Worm (Caenorhabditis elegans): ENCODE results near the gene abl-1.

DNA sequence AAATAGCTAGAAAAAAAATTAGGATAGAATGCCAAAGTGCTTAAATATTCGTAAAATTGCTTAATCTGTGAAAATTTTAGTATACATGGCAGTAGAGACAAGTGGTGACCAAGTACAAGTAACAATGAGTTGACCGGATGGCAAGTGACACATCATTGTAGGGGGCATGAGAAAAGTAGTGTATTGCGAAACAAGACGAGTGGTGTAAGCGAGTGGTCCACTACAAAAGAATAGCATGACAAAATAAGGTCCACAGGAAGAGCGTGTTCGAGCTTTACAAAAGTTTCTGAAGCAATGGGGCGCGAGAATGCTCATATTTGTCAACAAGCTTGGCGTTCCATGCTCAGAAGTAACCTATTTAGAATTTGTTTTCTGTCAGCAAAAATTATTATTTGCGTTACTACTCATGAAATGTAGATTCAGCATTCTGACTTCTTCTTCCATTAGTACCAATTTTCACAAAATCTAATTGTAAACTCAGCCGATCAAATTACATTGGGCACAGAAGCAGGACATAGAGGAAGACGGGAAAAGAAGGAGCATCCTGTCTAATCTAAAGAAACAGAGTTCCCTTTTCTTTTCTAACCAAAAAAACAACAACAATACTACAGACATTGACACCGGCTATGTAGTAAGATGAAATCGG is 4.3 kb downstream of the abl-1 start:
- TF ChIP-seq him-1 (tag; optimal IDR thresholded peaks at IDR 0.05) (no peak), W03F9.2 (tag; optimal IDR thresholded peaks at IDR 0.05) (no peak), dao-5 (tag; optimal IDR thresholded peaks at IDR 0.05) (no peak)
